Worm (Caenorhabditis elegans): ENCODE data around the gene F29A7.6.

Gene F29A7.6

ce11 chrII:2787031-2787512 is 34.7 kb upstream of the F29A7.6 start, which contains the start of the genes F08D12.12 and srpa-72:
TSS of gene F08D12.12 (minus strand) at chrII:2787081.
TSS of gene srpa-72 (plus strand) at chrII:2787481.
- TF ChIP-seq hlh-6 (tag; optimal IDR thresholded peaks at IDR 0.05) (no peak), K02D7.2 (tag; optimal IDR thresholded peaks at IDR 0.05) (no peak), unc-42 (tag; optimal IDR thresholded peaks at IDR 0.05) (no peak), ceh-9 (tag; optimal IDR thresholded peaks at IDR 0.05) (no peak), lim-6 (tag; optimal IDR thresholded peaks at IDR 0.05) (no peak), ceh-24 (tag; optimal IDR thresholded peaks at IDR 0.05) (no peak), elt-2 (tag; optimal IDR thresholded peaks at IDR 0.05) (no peak)

DNA sequence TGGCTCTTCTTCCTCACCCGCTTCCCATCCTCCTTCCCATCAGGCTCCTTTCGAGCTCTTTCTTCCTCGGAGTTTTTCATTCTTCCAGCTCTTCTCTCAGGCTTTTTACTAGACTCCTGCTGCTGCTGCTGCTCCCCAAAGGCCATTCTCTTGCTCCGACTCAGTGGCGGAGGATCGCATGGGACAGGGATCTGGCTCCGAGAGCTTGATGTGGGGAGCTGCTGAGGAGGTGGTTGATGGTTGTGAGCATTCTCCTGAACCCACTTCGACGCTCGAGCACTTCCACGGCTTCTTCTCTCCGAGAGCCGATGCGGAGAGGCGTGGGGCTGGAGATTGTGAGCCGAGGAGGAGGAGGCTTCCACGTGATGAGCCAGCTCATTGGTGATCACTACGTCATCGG is 33.4 kb upstream of the F29A7.6 start:
- TF ChIP-seq hlh-6 (tag; optimal IDR thresholded peaks at IDR 0.05) (peak; percentile 10), T23F11.4 (GFP tag; optimal IDR thresholded peaks at IDR 0.05) (no peak)

DNA sequence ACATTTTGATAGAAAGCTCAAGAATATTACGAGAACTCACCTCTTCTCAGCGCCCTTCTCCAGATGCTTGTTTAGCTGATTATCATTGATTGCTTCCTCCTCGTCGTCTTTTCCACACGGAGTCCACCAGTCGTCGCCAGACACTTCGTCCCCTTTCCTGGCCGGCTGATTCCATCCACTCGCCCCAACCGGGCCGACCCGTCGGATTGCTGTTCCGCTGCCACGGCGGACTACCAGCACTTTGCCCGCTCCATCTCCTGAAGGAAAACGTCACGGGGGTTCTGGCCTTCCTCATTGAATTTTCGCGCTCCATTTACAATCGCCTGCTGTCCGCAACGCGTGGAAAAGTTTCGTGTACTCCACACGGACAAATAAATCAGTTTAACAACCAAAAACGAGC is 31.0 kb upstream of the F29A7.6 start:
- TF ChIP-seq hlh-6 (tag; optimal IDR thresholded peaks at IDR 0.05): no peak
- no peak for TF ChIP-seq ztf-16 (tag; optimal IDR thresholded peaks at IDR 0.05)
- no peak for TF ChIP-seq pqm-1 (tag; optimal IDR thresholded peaks at IDR 0.05)
- no peak for TF ChIP-seq zip-5 (tag; optimal IDR thresholded peaks at IDR 0.05)
- TF ChIP-seq Y22D7AL.16 (tag; optimal IDR thresholded peaks at IDR 0.05): no peak
- TF ChIP-seq tbx-7 (tag; optimal IDR thresholded peaks at IDR 0.05): no peak
- no peak for TF ChIP-seq sox-2 (GFP tag; IDR thresholded peaks at IDR 0.05)
- no peak for TF ChIP-seq lin-11 (tag; optimal IDR thresholded peaks at IDR 0.05)
- no peak for TF ChIP-seq elt-4 (tag; optimal IDR thresholded peaks at IDR 0.05)
- TF ChIP-seq hlh-13 (GFP tag; optimal IDR thresholded peaks at IDR 0.05): no peak
- no peak for TF ChIP-seq unc-86 (tag; optimal IDR thresholded peaks at IDR 0.05)
- TF ChIP-seq ceh-34 (tag; optimal IDR thresholded peaks at IDR 0.05): no peak
- TF ChIP-seq pha-4 (tag; optimal IDR thresholded peaks at IDR 0.05): no peak
- no peak for TF ChIP-seq unc-3 (GFP tag; conservative IDR thresholded peaks at IDR 0.05)
- no peak for TF ChIP-seq unc-3 (tag; optimal IDR thresholded peaks at IDR 0.05)
- no peak for TF ChIP-seq ref-2 (tag; optimal IDR thresholded peaks at IDR 0.05)
- TF ChIP-seq K09A11.1 (tag; optimal IDR thresholded peaks at IDR 0.05; ENCODE audit: insufficient read depth): no peak

- TF ChIP-seq elt-2 (tag; optimal IDR thresholded peaks at IDR 0.05): no peak
- no peak for TF ChIP-seq ceh-2 (tag; optimal IDR thresholded peaks at IDR 0.05)
- TF ChIP-seq unc-3 (GFP tag; conservative IDR thresholded peaks at IDR 0.05): no peak
- TF ChIP-seq unc-3 (tag; optimal IDR thresholded peaks at IDR 0.05): no peak
- no peak for TF ChIP-seq ets-4 (tag; optimal IDR thresholded peaks at IDR 0.05)
- no peak for TF ChIP-seq ceh-19 (GFP tag; optimal IDR thresholded peaks at IDR 0.05)
- TF ChIP-seq ama-1 (optimal IDR thresholded peaks at IDR 0.05): no peak
- TF ChIP-seq pha-2 (tag; optimal IDR thresholded peaks at IDR 0.05): no peak
- no peak for TF ChIP-seq dmd-4 (tag; optimal IDR thresholded peaks at IDR 0.05; ENCODE audit: borderline replicate concordance)
- TF ChIP-seq nhr-232 (tag; optimal IDR thresholded peaks at IDR 0.05): no peak
Measured at ce11 chrII:2781355-2781754, 28.9 kb upstream of the F29A7.6 start, which contains the start of gene F08D12.2. TSS of gene F08D12.2 (plus strand) at chrII:2781655.

- no peak for TF ChIP-seq ceh-34 (tag; optimal IDR thresholded peaks at IDR 0.05)
- TF ChIP-seq dmd-4 (tag; optimal IDR thresholded peaks at IDR 0.05; ENCODE audit: borderline replicate concordance): no peak
- no peak for TF ChIP-seq fax-1 (tag; optimal IDR thresholded peaks at IDR 0.05)
- TF ChIP-seq Y22D7AL.16 (tag; optimal IDR thresholded peaks at IDR 0.05): no peak
- TF ChIP-seq ceh-14 (tag; optimal IDR thresholded peaks at IDR 0.05): no peak
- TF ChIP-seq pha-2 (tag; optimal IDR thresholded peaks at IDR 0.05): no peak
- TF ChIP-seq elt-4 (tag; optimal IDR thresholded peaks at IDR 0.05): no peak
- no peak for TF ChIP-seq ceh-24 (tag; optimal IDR thresholded peaks at IDR 0.05)
- TF ChIP-seq npax-4 (tag; optimal IDR thresholded peaks at IDR 0.05): no peak
Measured at ce11 chrII:2780804-2781203, 28.4 kb upstream of the F29A7.6 start.
